Worm (Caenorhabditis elegans) whole organism, L1 larva: ENCODE measurements around the gene K01G5.8.
"Not testable (repeated sequence)": the region's sequence is repeated elsewhere in the genome, so short reads cannot be mapped to it uniquely, and the experiment has no call there.

Source experiments
- C04F5.9 ChIP-seq: sonication (generic microtip); optimal IDR thresholded peaks from 2 replicates; lab custom pipeline; 2016; ENCODE audit warnings: missing genetic modification characterization, missing compliant biosample characterization
- C16A3.4 ChIP-seq: fragments of 150-350 bp; optimal IDR thresholded peaks from 2 replicates; lab custom pipeline; 2014; ENCODE audit warnings: missing biosample characterization, missing genetic modification characterization
- C34B4.2 ChIP-seq: sonication (generic microtip); optimal IDR thresholded peaks from 2 replicates; lab custom pipeline; 2017; ENCODE audit warnings: mild to moderate bottlenecking, missing genetic modification characterization, missing compliant biosample characterization
- F16B12.6 ChIP-seq: fragments of 150-350 bp; optimal IDR thresholded peaks from 2 replicates; lab custom pipeline; 2014; ENCODE audit warnings: missing biosample characterization, missing genetic modification characterization
- Y116A8C.19 ChIP-seq: sonication (generic microtip); optimal IDR thresholded peaks from 2 replicates; lab custom pipeline; 2016; ENCODE audit warnings: missing compliant biosample characterization, missing genetic modification characterization, borderline replicate concordance
- alr-1 ChIP-seq: fragments of 200-800 bp; sonication (Bioruptor generic); optimal IDR thresholded peaks from 2 replicates; lab custom pipeline; 2018; ENCODE audit warnings: borderline replicate concordance, mild to moderate bottlenecking, missing genetic modification characterization, missing compliant biosample characterization
- ama-1 ChIP-seq: fragments of 150-350 bp; optimal IDR thresholded peaks from 2 replicates; lab custom pipeline; 2014
- ceh-82 ChIP-seq, 3 experiments: fragments of 150-350 bp in 1 of 3; sonication (generic microtip) in 2 of 3; optimal IDR thresholded peaks; 2 replicates each; lab custom pipeline; 2014 to 2017; ENCODE audit warnings: missing biosample characterization in 3 of 3, missing genetic modification characterization in 3 of 3
- dpl-1 ChIP-seq, 3 experiments: fragments of 150-350 bp in 2 of 3; sonication (generic microtip) in 1 of 3; optimal IDR thresholded peaks; 2 replicates each; lab custom pipeline; 2014 to 2017; ENCODE audit warnings: missing biosample characterization in 3 of 3, missing genetic modification characterization in 3 of 3, missing genetic modification reagents in 3 of 3
- dsc-1 ChIP-seq: sonication (generic microtip); optimal IDR thresholded peaks from 2 replicates; lab custom pipeline; 2016; ENCODE audit warnings: mild to moderate bottlenecking, missing genetic modification characterization, missing compliant biosample characterization
- efl-1 ChIP-seq, 4 experiments: fragments of 150-350 bp; optimal IDR thresholded peaks in 3 of 4; peaks in 1 of 4; 1 replicate in 1 of 4; 2 replicates in 3 of 4; lab custom pipeline; 2014; ENCODE audit warnings: missing biosample characterization in 2 of 4, missing genetic modification characterization in 2 of 4, missing genetic modification reagents in 2 of 4
- egl-13 ChIP-seq: sonication (generic microtip); optimal IDR thresholded peaks from 2 replicates; lab custom pipeline; 2016; ENCODE audit warnings: missing genotype, missing genetic modification reagents, missing genetic modification characterization, missing compliant biosample characterization
- elt-3 ChIP-seq, 6 experiments: fragments of 150-350 bp in 1 of 6; sonication (generic microtip); optimal IDR thresholded peaks; 2 replicates each; lab custom pipeline; 2017 to 2018; ENCODE audit warnings: missing biosample characterization in 6 of 6, missing genetic modification characterization in 6 of 6, inconsistent platforms in 1 of 6
- ets-5 ChIP-seq: fragments of 200-800 bp; sonication (Bioruptor generic); IDR thresholded peaks from 2 replicates; pipeline ENCODE4 v1.3.6; 2022; ENCODE audit warnings: missing genetic modification characterization, missing compliant biosample characterization
- fkh-10 ChIP-seq: sonication (generic microtip); optimal IDR thresholded peaks from 2 replicates; lab custom pipeline; 2017; ENCODE audit warnings: missing biosample characterization, missing genetic modification reagents, missing genetic modification characterization
- fkh-8 ChIP-seq: sonication (generic microtip); optimal IDR thresholded peaks from 2 replicates; lab custom pipeline; 2016; ENCODE audit warnings: mild to moderate bottlenecking, missing genetic modification characterization, missing compliant biosample characterization
- irx-1 ChIP-seq: sonication (generic microtip); optimal IDR thresholded peaks from 2 replicates; lab custom pipeline; 2016; ENCODE audit warnings: missing genetic modification characterization, missing compliant biosample characterization
- isw-1 ChIP-seq: fragments of 200-800 bp; sonication (Bioruptor generic); IDR thresholded peaks from 2 replicates; pipeline ENCODE4 v1.3.6; 2022; ENCODE audit warnings: missing genetic modification characterization, missing compliant biosample characterization
- jun-1 ChIP-seq: fragments of 150-350 bp; optimal IDR thresholded peaks from 2 replicates; lab custom pipeline; 2014; ENCODE audit warnings: missing biosample characterization, missing genetic modification reagents, missing genetic modification characterization
- lin-13 ChIP-seq: fragments of 150-350 bp; optimal IDR thresholded peaks from 2 replicates; lab custom pipeline; 2014; ENCODE audit warnings: missing biosample characterization, missing genetic modification reagents, missing genetic modification characterization
- lin-14 ChIP-seq: fragments of 200-800 bp; sonication (Bioruptor generic); optimal IDR thresholded peaks from 2 replicates; lab custom pipeline; 2018; ENCODE audit warnings: mild to moderate bottlenecking, missing genetic modification characterization, moderate library complexity, missing compliant biosample characterization
- lin-15B ChIP-seq: fragments of 150-350 bp; sonication (generic microtip); optimal IDR thresholded peaks from 3 replicates; lab custom pipeline; 2014; ENCODE audit warnings: missing biosample characterization, missing genetic modification characterization
- lin-35 ChIP-seq, 2 experiments: fragments of 150-350 bp; optimal IDR thresholded peaks; 2 replicates each; lab custom pipeline; 2014; ENCODE audit warnings: missing biosample characterization in 2 of 2, missing genetic modification characterization in 2 of 2, missing genetic modification reagents in 2 of 2
- lsy-2 ChIP-seq, 2 experiments: fragments of 150-350 bp; optimal IDR thresholded peaks; 2 replicates each; lab custom pipeline; 2014; ENCODE audit warnings: missing biosample characterization in 2 of 2, missing genetic modification characterization in 2 of 2
- mdl-1 ChIP-seq, 2 experiments: fragments of 150-350 bp; optimal IDR thresholded peaks; 2 replicates each; lab custom pipeline; 2014 to 2017; ENCODE audit warnings: missing biosample characterization in 2 of 2, missing genetic modification characterization in 2 of 2, inconsistent platforms in 1 of 2
- mep-1 ChIP-seq: fragments of 150-350 bp; optimal IDR thresholded peaks from 2 replicates; lab custom pipeline; 2014; ENCODE audit warnings: missing biosample characterization, missing genetic modification characterization
- nhr-19 ChIP-seq: fragments of 200-800 bp; sonication (Bioruptor generic); conservative IDR thresholded peaks from 2 replicates; pipeline ENCODE4 v1.3.6; 2022; ENCODE audit warnings: missing genetic modification characterization, missing compliant biosample characterization
- nhr-20 ChIP-seq: sonication (generic microtip); optimal IDR thresholded peaks from 2 replicates; lab custom pipeline; 2016; ENCODE audit warnings: mild to moderate bottlenecking, missing genetic modification characterization, missing compliant biosample characterization
- nhr-47 ChIP-seq: sonication (generic microtip); optimal IDR thresholded peaks from 2 replicates; lab custom pipeline; 2016; ENCODE audit warnings: mild to moderate bottlenecking, missing genetic modification characterization, moderate library complexity, missing compliant biosample characterization
- nhr-71 ChIP-seq: sonication (generic microtip); optimal IDR thresholded peaks from 2 replicates; lab custom pipeline; 2016; ENCODE audit warnings: mild to moderate bottlenecking, missing genetic modification characterization, moderate library complexity, missing compliant biosample characterization
- nhr-77 ChIP-seq: fragments of 150-350 bp; optimal IDR thresholded peaks from 2 replicates; lab custom pipeline; 2014; ENCODE audit warnings: missing biosample characterization, missing genetic modification characterization
- nhr-85 ChIP-seq: sonication (generic microtip); peaks from one replicate; lab custom pipeline; 2016; ENCODE audit warnings: missing genetic modification characterization, inconsistent platforms, missing compliant biosample characterization
- nhr-90 ChIP-seq: sonication (generic microtip); optimal IDR thresholded peaks from 2 replicates; lab custom pipeline; 2016; ENCODE audit warnings: mild to moderate bottlenecking, missing genetic modification characterization, missing compliant biosample characterization; ENCODE audit not compliant: poor library complexity
- pqm-1 ChIP-seq: sonication (generic microtip); optimal IDR thresholded peaks from 3 replicates; lab custom pipeline; 2017; ENCODE audit warnings: missing biosample characterization, missing genetic modification characterization
- rnt-1 ChIP-seq: sonication (generic microtip); optimal IDR thresholded peaks from 2 replicates; lab custom pipeline; 2016; ENCODE audit warnings: mild to moderate bottlenecking, missing genetic modification characterization, moderate library complexity, missing compliant biosample characterization
- skn-1 ChIP-seq: fragments of 150-350 bp; optimal IDR thresholded peaks from 2 replicates; lab custom pipeline; 2014; ENCODE audit warnings: missing biosample characterization, missing genetic modification characterization
- snpc-4 ChIP-seq: fragments of 150-350 bp; optimal IDR thresholded peaks from 2 replicates; lab custom pipeline; 2014; ENCODE audit warnings: missing biosample characterization, missing genetic modification characterization
- snu-23 ChIP-seq: sonication (generic microtip); optimal IDR thresholded peaks from 2 replicates; lab custom pipeline; 2016; ENCODE audit warnings: missing genetic modification characterization, missing compliant biosample characterization
- sptf-1 ChIP-seq: fragments of 150-350 bp; optimal IDR thresholded peaks from 2 replicates; lab custom pipeline; 2014; ENCODE audit warnings: missing biosample characterization, missing genetic modification characterization
- sup-37 ChIP-seq: fragments of 200-800 bp; sonication (Bioruptor generic); optimal IDR thresholded peaks from 2 replicates; lab custom pipeline; 2018; ENCODE audit warnings: mild to moderate bottlenecking, missing genetic modification characterization, missing compliant biosample characterization
- swsn-7 ChIP-seq: sonication (generic microtip); optimal IDR thresholded peaks from 2 replicates; lab custom pipeline; 2016; ENCODE audit warnings: missing genetic modification characterization, missing compliant biosample characterization
- tbx-2 ChIP-seq: sonication (generic microtip); optimal IDR thresholded peaks from 2 replicates; lab custom pipeline; 2016; ENCODE audit warnings: missing genetic modification characterization, missing compliant biosample characterization
- unc-130 ChIP-seq: fragments of 150-350 bp; optimal IDR thresholded peaks from 2 replicates; lab custom pipeline; 2017; ENCODE audit warnings: missing biosample characterization, missing genetic modification characterization, inconsistent platforms
- xbp-1 ChIP-seq: sonication (generic microtip); optimal IDR thresholded peaks from 2 replicates; lab custom pipeline; 2016; ENCODE audit warnings: missing genetic modification characterization, missing compliant biosample characterization
- zag-1 ChIP-seq: fragments of 150-350 bp; optimal IDR thresholded peaks from 2 replicates; lab custom pipeline; 2014; ENCODE audit warnings: missing biosample characterization, missing genetic modification characterization
- zip-4 ChIP-seq: fragments of 200-800 bp; sonication (Bioruptor generic); optimal IDR thresholded peaks from 2 replicates; lab custom pipeline; 2018; ENCODE audit warnings: mild to moderate bottlenecking, missing genetic modification characterization, moderate library complexity, missing compliant biosample characterization

Gene K01G5.8

DNA sequence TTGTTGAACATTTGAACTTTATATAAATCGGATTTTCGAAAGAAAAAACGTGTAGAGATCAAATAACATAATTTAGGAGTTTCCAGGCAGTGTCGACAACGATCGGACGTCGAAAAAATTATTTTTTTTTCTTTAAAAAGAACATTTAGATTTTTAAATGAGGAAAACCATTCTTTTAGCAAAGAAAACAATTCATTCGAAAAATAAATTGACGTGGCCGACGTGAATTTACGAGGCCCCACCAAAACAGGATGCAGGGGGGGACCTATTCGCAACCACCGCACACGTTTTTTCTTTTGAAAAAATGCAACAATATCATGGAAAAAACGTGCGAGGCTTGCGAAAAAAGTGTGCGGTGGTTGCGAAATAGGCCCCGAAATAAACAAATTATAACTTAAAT, 9.5 kb upstream of the K01G5.8 start, which contains the start of gene enu-3.6:
Gene enu-3.6, plus strand, starts transcription at position 392 of the 400 bp plus-strand sequence.
- TF ChIP-seq fkh-10; sup-37 (GFP tag; lab: Kevin White, UChicago); ets-5 (GFP tag; lab: Robert Waterston, UW): not testable (repeated sequence)

ce11 chrIII:10747620-10748479, 7.3 kb upstream of the K01G5.8 start, which contains the start of the genes ran-1 and dkc-1:
Gene ran-1 (minus strand): TSS chrIII:10747728.
Gene dkc-1 (plus strand): TSS chrIII:10748429.
- TF ChIP-seq Y116A8C.19 (tag; lab: Kevin White, UChicago), result no peak
- peak; percentile 16 for TF ChIP-seq lin-13 (GFP tag; lab: Kevin White, UChicago)
- peak; percentile 68 for TF ChIP-seq lin-14
- TF ChIP-seq isw-1, result peak; percentile 23
- peak; percentile 78 for TF ChIP-seq nhr-85 (tag; lab: Kevin White, UChicago)
- peak; percentile 38 for TF ChIP-seq nhr-19 (GFP tag; lab: Robert Waterston, UW)
- TF ChIP-seq lin-35 (GFP tag; optimal IDR thresholded peaks at IDR 0.05; lab: Kevin White, UChicago), result peak; percentile 88 to 91
- TF ChIP-seq irx-1 (tag; lab: Kevin White, UChicago), result peak; percentile 35
- peak; percentile 81 to 86 for TF ChIP-seq efl-1 (optimal IDR thresholded peaks at IDR 0.05; lab: Kevin White, UChicago)
- TF ChIP-seq efl-1 (GFP tag; optimal IDR thresholded peaks at IDR 0.05 in 1 of 2; lab: Kevin White, UChicago), result peak; percentile 85 to 96
- peak; percentile 46 for TF ChIP-seq rnt-1 (tag; lab: Kevin White, UChicago)
- no peak for TF ChIP-seq zag-1 (tag; lab: Kevin White, UChicago)
- peak in 2 of 6 experiments; percentile 5 to 52 for TF ChIP-seq elt-3 (tag; optimal IDR thresholded peaks at IDR 0.05; lab: Kevin White, UChicago)
- peak; percentile 31 to 70 (median 35) for TF ChIP-seq ceh-82 (tag; optimal IDR thresholded peaks at IDR 0.05; lab: Kevin White, UChicago)
- TF ChIP-seq nhr-77 (tag; lab: Kevin White, UChicago), result peak; percentile 59
- no peak for TF ChIP-seq sptf-1 (tag; lab: Kevin White, UChicago)
- TF ChIP-seq dsc-1 (tag; lab: Kevin White, UChicago), result peak; percentile 19
- peak; percentile 47 for TF ChIP-seq nhr-47
- no peak for TF ChIP-seq egl-13 (tag; lab: Kevin White, UChicago)
- peak in 1 of 2 experiments; percentile 53 for TF ChIP-seq mdl-1 (tag; optimal IDR thresholded peaks at IDR 0.05; lab: Kevin White, UChicago)
- TF ChIP-seq zip-4 (GFP tag; lab: Kevin White, UChicago), result peak; percentile 77
- TF ChIP-seq pqm-1, result no peak
- peak; percentile 53 for TF ChIP-seq tbx-2
- peak; percentile 55 for TF ChIP-seq xbp-1 (tag; lab: Kevin White, UChicago)
- TF ChIP-seq skn-1 (tag; lab: Kevin White, UChicago), result peak; percentile 30
- TF ChIP-seq nhr-20 (tag; lab: Kevin White, UChicago), result peak; percentile 55
- TF ChIP-seq mep-1 (tag; lab: Kevin White, UChicago), result peak; percentile 72
- TF ChIP-seq lsy-2 (tag; optimal IDR thresholded peaks at IDR 0.05; lab: Kevin White, UChicago), result peak; percentile 71 to 85
- peak; percentile 56 for TF ChIP-seq swsn-7
- TF ChIP-seq jun-1 (tag; lab: Kevin White, UChicago), result peak; percentile 42
- peak; percentile 78 for TF ChIP-seq snu-23 (GFP tag; lab: Kevin White, UChicago)
- peak; percentile 84 to 89 (median 84) for TF ChIP-seq dpl-1 (GFP tag; optimal IDR thresholded peaks at IDR 0.05; lab: Kevin White, UChicago)
- TF ChIP-seq lin-15B (tag; lab: Kevin White, UChicago), result peak; percentile 67
- peak; percentile 64 for TF ChIP-seq nhr-71 (tag; lab: Kevin White, UChicago)
- no peak for TF ChIP-seq C04F5.9
- peak; percentile 57 for TF ChIP-seq C16A3.4
- TF ChIP-seq unc-130 (tag; lab: Kevin White, UChicago), result peak; percentile 57
- peak; percentile 19 for TF ChIP-seq nhr-90 (tag; lab: Kevin White, UChicago)
- TF ChIP-seq C34B4.2, result no peak
- TF ChIP-seq fkh-8, result peak; percentile 73
- no peak for TF ChIP-seq alr-1
- peak; percentile 63 for TF ChIP-seq F16B12.6 (tag; lab: Kevin White, UChicago)
- TF ChIP-seq snpc-4 (tag; lab: Kevin White, UChicago), result peak; percentile 42
- no peak for TF ChIP-seq ama-1 (lab: Kevin White, UChicago)
